Worm (Caenorhabditis elegans): Measurements from ENCODE around the gene irld-55.

DNA sequence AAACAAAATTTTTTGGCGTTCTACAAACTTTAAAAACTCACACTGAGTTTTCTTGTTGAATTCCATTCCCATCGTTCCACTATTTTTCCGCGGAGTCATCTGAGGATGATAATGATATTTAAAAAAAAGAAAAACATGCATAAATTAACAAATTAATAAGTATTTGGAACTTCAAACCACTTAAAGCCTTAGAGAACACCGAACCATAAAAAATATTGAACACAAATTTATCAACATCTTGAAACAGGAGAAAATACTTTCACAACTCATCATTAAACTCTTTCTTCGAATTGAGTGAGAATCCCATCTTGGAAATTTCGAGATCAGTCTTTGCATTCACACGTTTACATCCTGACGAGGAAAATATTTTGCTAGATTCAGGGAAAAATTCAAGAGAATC is 37.6 kb upstream of the irld-55 start, which contains the start of gene gei-18:
- TF ChIP-seq skn-1 (tag; optimal IDR thresholded peaks at IDR 0.05) (no peak), ama-1 (optimal IDR thresholded peaks at IDR 0.05) (no peak), ztf-11 (tag; optimal IDR thresholded peaks at IDR 0.05) (no peak), ceh-16 (tag; optimal IDR thresholded peaks at IDR 0.05) (no peak), lin-39 (tag; optimal IDR thresholded peaks at IDR 0.05) (no peak), unc-62 (GFP tag; optimal IDR thresholded peaks at IDR 0.05) (no peak), unc-39 (tag; optimal IDR thresholded peaks at IDR 0.05) (no peak), snpc-4 (tag; optimal IDR thresholded peaks at IDR 0.05) (no peak), daf-12 (tag; optimal IDR thresholded peaks at IDR 0.05) (no peak)
